Fruit fly (Drosophila melanogaster): ENCODE results near the gene CG45491.

- TF ChIP-seq ttk (optimal IDR thresholded peaks at IDR 0.05) (no peak), psq (optimal IDR thresholded peaks at IDR 0.05) (no peak), h (optimal IDR thresholded peaks at IDR 0.05) (no peak), Sin3A (optimal IDR thresholded peaks at IDR 0.05) (no peak), insv (optimal IDR thresholded peaks at IDR 0.05) (no peak)
Observed at dm6 chrX:19899978-19900377, 38.8 kb downstream of the CG45491 start.
